Fruit fly (Drosophila melanogaster) whole organism, embryonic: ENCODE data around the gene Rab39.
A peak's percentile ranks its signal among the peaks of the same experiment; 100 is the strongest.

ENCODE experiments used
- ATbp ChIP-seq: fragments of 200-800 bp; sonication (Bioruptor generic); optimal IDR thresholded peaks from 2 replicates; lab custom pipeline; 2017; ENCODE audit warnings: missing biosample characterization, mild to moderate bottlenecking, missing genetic modification characterization, missing genetic modification reagents
- Atf6 ChIP-seq: fragments of 200-800 bp; sonication (Bioruptor generic); IDR thresholded peaks from 2 replicates; pipeline ENCODE4 v1.3.6; 2022; ENCODE audit warnings: missing biosample characterization, missing genetic modification characterization
- CG12155 ChIP-seq: fragments of 200-800 bp; sonication (Bioruptor generic); optimal IDR thresholded peaks from 3 replicates; lab custom pipeline; 2016; ENCODE audit warnings: missing biosample characterization, missing genetic modification characterization
- CG12219 ChIP-seq: fragments of 200-800 bp; sonication (Bioruptor generic); optimal IDR thresholded peaks from 3 replicates; lab custom pipeline; 2018; ENCODE audit warnings: missing biosample characterization, mild to moderate bottlenecking, missing genetic modification characterization
- CG14441 ChIP-seq: fragments of 200-800 bp; sonication (Bioruptor generic); IDR thresholded peaks from 2 replicates; pipeline ENCODE4 v1.3.6; 2022; ENCODE audit warnings: missing biosample characterization, missing genetic modification characterization
- CG14710 ChIP-seq: fragments of 200-800 bp; sonication (Bioruptor generic); optimal IDR thresholded peaks from 3 replicates; lab custom pipeline; 2019; ENCODE audit warnings: missing biosample characterization, mild to moderate bottlenecking, missing genetic modification characterization, moderate library complexity
- CG15601 ChIP-seq: fragments of 200-800 bp; sonication (Bioruptor generic); optimal IDR thresholded peaks from 3 replicates; lab custom pipeline; 2019; ENCODE audit warnings: missing biosample characterization, mild to moderate bottlenecking, missing genetic modification characterization, moderate library complexity
- CG17359 ChIP-seq: fragments of 200-800 bp; sonication (Bioruptor generic); optimal IDR thresholded peaks from 3 replicates; lab custom pipeline; 2018; ENCODE audit warnings: missing biosample characterization, mild to moderate bottlenecking, missing genetic modification characterization, moderate library complexity
- CG17612 ChIP-seq: fragments of 200-800 bp; sonication (Bioruptor generic); IDR thresholded peaks from 2 replicates; pipeline ENCODE4 v1.3.6; 2022; ENCODE audit warnings: missing biosample characterization, missing genetic modification characterization
- CG17829 ChIP-seq: fragments of 200-800 bp; optimal IDR thresholded peaks from 2 replicates; lab custom pipeline; 2019; ENCODE audit warnings: missing biosample characterization, mild to moderate bottlenecking, missing genetic modification characterization, moderate library complexity
- CG2199 ChIP-seq: fragments of 200-800 bp; sonication (Bioruptor generic); IDR thresholded peaks from 3 replicates; pipeline ENCODE4 v1.3.6; 2022; ENCODE audit warnings: missing biosample characterization, missing genetic modification characterization
- CG33557 ChIP-seq: fragments of 200-800 bp; sonication (Bioruptor generic); optimal IDR thresholded peaks from 2 replicates; lab custom pipeline; 2019; ENCODE audit warnings: missing biosample characterization, mild to moderate bottlenecking, missing genetic modification characterization, moderate library complexity
- CG3726 ChIP-seq: fragments of 200-800 bp; sonication (Bioruptor generic); IDR thresholded peaks from 3 replicates; pipeline ENCODE4, ENCODE4 v1.3.6; 2022; ENCODE audit warnings: missing biosample characterization, missing genetic modification characterization
- CG4820 ChIP-seq: fragments of 200-800 bp; sonication (Bioruptor generic); optimal IDR thresholded peaks from 3 replicates; lab custom pipeline; 2016; ENCODE audit warnings: missing biosample characterization, missing genetic modification characterization
- CG7556 ChIP-seq: fragments of 200-800 bp; sonication (Bioruptor generic); optimal IDR thresholded peaks from 2 replicates; lab custom pipeline; 2017; ENCODE audit warnings: missing biosample characterization, mild to moderate bottlenecking, missing genetic modification characterization
- CG7745 ChIP-seq: fragments of 200-800 bp; sonication (Bioruptor generic); optimal IDR thresholded peaks from 2 replicates; lab custom pipeline; 2018; ENCODE audit warnings: missing biosample characterization, mild to moderate bottlenecking, missing genetic modification characterization, moderate library complexity
- Camta ChIP-seq: fragments of 200-800 bp; sonication (Bioruptor generic); optimal IDR thresholded peaks from 2 replicates; lab custom pipeline; 2016; ENCODE audit warnings: missing biosample characterization, missing genetic modification characterization
- D ChIP-seq, 2 experiments: fragments of 200-800 bp in 1 of 2; fragments of >200 bp in 1 of 2; sonication (Bioruptor generic) in 1 of 2; optimal IDR thresholded peaks; 2 replicates in 1 of 2; 3 replicates in 1 of 2; lab custom pipeline; 2017; ENCODE audit warnings: mild to moderate bottlenecking in 1 of 2, missing biosample characterization in 1 of 2, missing genetic modification characterization in 1 of 2, missing genetic modification reagents in 1 of 2
- Dll ChIP-seq: fragments of 200-800 bp; sonication (Bioruptor generic); IDR thresholded peaks from 4 replicates; pipeline ENCODE4 v1.3.6; 2022; ENCODE audit warnings: missing biosample characterization, missing genetic modification characterization; ENCODE audit not compliant: partially characterized antibody
- Dp ChIP-seq: fragments of 200-800 bp; sonication (Bioruptor generic); optimal IDR thresholded peaks from 2 replicates; lab custom pipeline; 2018; ENCODE audit warnings: missing biosample characterization, mild to moderate bottlenecking, missing genetic modification characterization, moderate library complexity
- Lim3 ChIP-seq: fragments of 200-800 bp; sonication (Bioruptor generic); IDR thresholded peaks from 2 replicates; pipeline ENCODE4 v1.3.6; 2022; ENCODE audit warnings: missing biosample characterization, missing genetic modification characterization
- NfI ChIP-seq: fragments of 200-800 bp; sonication (Bioruptor generic); optimal IDR thresholded peaks from 3 replicates; lab custom pipeline; 2018; ENCODE audit warnings: missing biosample characterization, mild to moderate bottlenecking, missing genetic modification characterization, moderate library complexity
- Opbp ChIP-seq: fragments of 200-800 bp; sonication (Bioruptor generic); IDR thresholded peaks from 3 replicates; pipeline ENCODE4 v1.3.6; 2022; ENCODE audit warnings: missing biosample characterization, missing genetic modification characterization; ENCODE audit not compliant: partially characterized antibody
- Pdp1 ChIP-seq, 2 experiments: fragments of 200-800 bp; sonication (Bioruptor generic); optimal IDR thresholded peaks; 3 replicates each; lab custom pipeline; 2016; ENCODE audit warnings: missing biosample characterization in 2 of 2, missing genetic modification characterization in 2 of 2, mild to moderate bottlenecking in 1 of 2, moderate library complexity in 1 of 2
- Rx ChIP-seq: fragments of 200-800 bp; sonication (Bioruptor generic); IDR thresholded peaks from 2 replicates; pipeline ENCODE4 v1.3.6; 2022; ENCODE audit warnings: missing biosample characterization, missing genetic modification characterization
- Side ChIP-seq: fragments of 200-800 bp; sonication (Bioruptor generic); optimal IDR thresholded peaks from 2 replicates; lab custom pipeline; 2016; ENCODE audit warnings: missing biosample characterization, missing genetic modification characterization
- Sox102F ChIP-seq: fragments of 200-800 bp; sonication (Bioruptor generic); optimal IDR thresholded peaks from 2 replicates; lab custom pipeline; 2018; ENCODE audit warnings: missing biosample characterization, mild to moderate bottlenecking, missing genetic modification characterization, moderate library complexity
- Spps ChIP-seq: fragments of 200-800 bp; sonication (Bioruptor generic); optimal IDR thresholded peaks from 2 replicates; lab custom pipeline; 2018; ENCODE audit warnings: missing biosample characterization, mild to moderate bottlenecking, missing genetic modification characterization
- Usf ChIP-seq: fragments of 200-800 bp; sonication (Bioruptor generic); optimal IDR thresholded peaks from 2 replicates; lab custom pipeline; 2017; ENCODE audit warnings: missing genotype, missing biosample characterization, missing genetic modification characterization
- amos ChIP-seq: fragments of 200-800 bp; sonication (Bioruptor generic); IDR thresholded peaks from 2 replicates; pipeline ENCODE4 v1.3.6; 2022; ENCODE audit warnings: missing biosample characterization, missing genetic modification characterization; ENCODE audit not compliant: partially characterized antibody
- ash1 ChIP-seq: fragments of 200-800 bp; sonication (Bioruptor generic); optimal IDR thresholded peaks from 2 replicates; lab custom pipeline; 2018; ENCODE audit warnings: missing biosample characterization, mild to moderate bottlenecking, missing genetic modification characterization
- bcd ChIP-seq: fragments of 200-800 bp; sonication (Bioruptor generic); optimal IDR thresholded peaks from 2 replicates; lab custom pipeline; 2017; ENCODE audit warnings: missing biosample characterization, mild to moderate bottlenecking, missing genetic modification characterization
- bowl ChIP-seq: fragments of 200-800 bp; sonication (Bioruptor generic); IDR thresholded peaks from 2 replicates; pipeline ENCODE4 v1.3.6; 2022; ENCODE audit warnings: missing biosample characterization, missing genetic modification characterization
- chif ChIP-seq, 2 experiments: fragments of 200-800 bp; sonication (Bioruptor generic); optimal IDR thresholded peaks; 3 replicates each; lab custom pipeline; 2016; ENCODE audit warnings: missing biosample characterization in 2 of 2, missing genetic modification characterization in 2 of 2
- dysf ChIP-seq: fragments of 200-800 bp; sonication (Bioruptor generic); IDR thresholded peaks from 3 replicates; pipeline ENCODE4 v1.3.6; 2022; ENCODE audit warnings: missing biosample characterization, missing genetic modification characterization
- fd96Cb ChIP-seq: fragments of 200-800 bp; sonication (Bioruptor generic); optimal IDR thresholded peaks from 2 replicates; lab custom pipeline; 2018; ENCODE audit warnings: missing biosample characterization, mild to moderate bottlenecking, missing genetic modification characterization, moderate library complexity
- gsb ChIP-seq: fragments of 200-800 bp; sonication (Bioruptor generic); IDR thresholded peaks from 2 replicates; pipeline ENCODE4 v1.3.6; 2022; ENCODE audit warnings: missing biosample characterization, missing genetic modification characterization
- her ChIP-seq: fragments of 200-800 bp; sonication (Bioruptor generic); optimal IDR thresholded peaks from 2 replicates; lab custom pipeline; 2016; ENCODE audit warnings: missing biosample characterization, missing genetic modification characterization
- lilli ChIP-seq: fragments of 200-800 bp; sonication (Bioruptor generic); optimal IDR thresholded peaks from 3 replicates; lab custom pipeline; 2016; ENCODE audit warnings: missing biosample characterization, missing genetic modification characterization
- lov ChIP-seq, 2 experiments: fragments of 200-800 bp in 1 of 2; fragments of >200 bp in 1 of 2; sonication (Bioruptor generic) in 1 of 2; IDR thresholded peaks in 1 of 2; optimal IDR thresholded peaks in 1 of 2; 2 replicates in 1 of 2; 3 replicates in 1 of 2; pipeline versions ENCODE4 v1.3.6 to Lab custom; 2017 to 2022; ENCODE audit warnings: missing biosample characterization in 1 of 2, missing genetic modification characterization in 1 of 2
- nau ChIP-seq: fragments of 200-800 bp; sonication (Bioruptor generic); optimal IDR thresholded peaks from 3 replicates; lab custom pipeline; 2017; ENCODE audit warnings: missing biosample characterization, mild to moderate bottlenecking, missing genetic modification characterization, missing genetic modification reagents
- nerfin-2 ChIP-seq: fragments of 200-800 bp; sonication (Bioruptor generic); IDR thresholded peaks from 2 replicates; pipeline ENCODE4 v1.3.6; 2022; ENCODE audit warnings: missing biosample characterization, missing genetic modification characterization; ENCODE audit not compliant: partially characterized antibody
- org-1 ChIP-seq: fragments of 200-800 bp; sonication (Bioruptor generic); optimal IDR thresholded peaks from 2 replicates; lab custom pipeline; 2017; ENCODE audit warnings: missing biosample characterization, missing genetic modification characterization
- seq ChIP-seq: fragments of 200-800 bp; sonication (Bioruptor generic); IDR thresholded peaks from 2 replicates; pipeline ENCODE4 v1.3.6; 2022; ENCODE audit warnings: missing biosample characterization, missing genetic modification characterization
- tgo ChIP-seq: fragments of 200-800 bp; sonication (Bioruptor generic); IDR thresholded peaks from 3 replicates; pipeline ENCODE4 v1.3.6; 2022; ENCODE audit warnings: missing biosample characterization, missing genetic modification characterization
- tx ChIP-seq: fragments of 200-800 bp; sonication (Bioruptor generic); optimal IDR thresholded peaks from 2 replicates; lab custom pipeline; 2016; ENCODE audit warnings: missing biosample characterization, missing genetic modification characterization
- vnd ChIP-seq: fragments of 200-800 bp; sonication (Bioruptor generic); IDR thresholded peaks from 3 replicates; pipeline ENCODE4 v1.3.6; 2022; ENCODE audit warnings: missing biosample characterization, missing genetic modification characterization; ENCODE audit not compliant: partially characterized antibody
- zfh1 ChIP-seq: fragments of 200-800 bp; sonication (Bioruptor generic); IDR thresholded peaks from 3 replicates; pipeline ENCODE4 v1.3.6; 2022; ENCODE audit warnings: missing biosample characterization, missing genetic modification characterization

Rab39 gene

dm6 chrX:7691221-7691914 is 43.4 kb upstream of the Rab39 start (continued):
- TF ChIP-seq Spps (tag; lab: Kevin White, UChicago) (no peak), bowl (GFP tag; lab: Robert Waterston, UW) (no peak), Atf6 (GFP tag; lab: Robert Waterston, UW) (peak; percentile 90), CG14710 (tag; lab: Kevin White, UChicago) (no peak), nerfin-2 (GFP tag; lab: Robert Waterston, UW) (no peak), dysf (GFP tag; lab: Robert Waterston, UW) (peak; percentile 60), Rx (no peak; the same call in 1 of the 2 replicates), CG17359 (tag; lab: Kevin White, UChicago) (no peak), ATbp (GFP tag; lab: Kevin White, UChicago) (no peak), Pdp1 (GFP tag; optimal IDR thresholded peaks at IDR 0.05; lab: Kevin White, UChicago) (no peak), seq (GFP tag; lab: Robert Waterston, UW) (no peak), CG2199 (no peak), gsb (GFP tag; lab: Robert Waterston, UW) (peak; percentile 5; the same call in 1 of the 2 replicates), chif (GFP tag; optimal IDR thresholded peaks at IDR 0.05; lab: Kevin White, UChicago) (no peak), CG12155 (no peak), CG17829 (tag; lab: Kevin White, UChicago) (no peak), lov (optimal IDR thresholded peaks at IDR 0.05; lab: Kevin White, UChicago) (no peak), lov (GFP tag; IDR thresholded peaks at IDR 0.05; lab: Robert Waterston, UW) (no peak), Dll (GFP tag; lab: Robert Waterston, UW) (no peak), CG17612 (GFP tag; lab: Robert Waterston, UW) (no peak), zfh1 (0 out of 3 replicates have a peak, but pooled peaks have one; percentile 20), vnd (no peak), CG15601 (no peak), lilli (GFP tag; lab: Kevin White, UChicago) (no peak), tx (no peak), her (GFP tag; lab: Kevin White, UChicago) (no peak), CG14441 (peak; percentile 30; the same call in 1 of the 2 replicates), CG7745 (no peak), nau (no peak), amos (GFP tag; lab: Robert Waterston, UW) (no peak), Sox102F (GFP tag; lab: Kevin White, UChicago) (no peak), Usf (GFP tag; lab: Kevin White, UChicago) (no peak), tgo (GFP tag; lab: Robert Waterston, UW) (peak; percentile 13; the same call in 1 of the 3 replicates), Side (no peak), Lim3 (GFP tag; lab: Robert Waterston, UW) (no peak), Camta (no peak), bcd (no peak), CG3726 (GFP tag; lab: Robert Waterston, UW) (no peak), CG7556 (GFP tag; lab: Kevin White, UChicago) (no peak), D (optimal IDR thresholded peaks at IDR 0.05; lab: Kevin White, UChicago) (no peak), D (GFP tag; optimal IDR thresholded peaks at IDR 0.05; lab: Kevin White, UChicago) (no peak), fd96Cb (tag; lab: Kevin White, UChicago) (peak; percentile 13), org-1 (GFP tag; lab: Kevin White, UChicago) (no peak), Opbp (GFP tag; lab: Robert Waterston, UW) (no peak), CG33557 (GFP tag; lab: Kevin White, UChicago) (no peak), Dp (no peak), CG4820 (no peak), NfI (no peak), ash1 (no peak), CG12219 (GFP tag; lab: Kevin White, UChicago) (no peak)
